Worm (Caenorhabditis elegans): ENCODE data around the gene ZK1307.1.

Gene ZK1307.1

DNA sequence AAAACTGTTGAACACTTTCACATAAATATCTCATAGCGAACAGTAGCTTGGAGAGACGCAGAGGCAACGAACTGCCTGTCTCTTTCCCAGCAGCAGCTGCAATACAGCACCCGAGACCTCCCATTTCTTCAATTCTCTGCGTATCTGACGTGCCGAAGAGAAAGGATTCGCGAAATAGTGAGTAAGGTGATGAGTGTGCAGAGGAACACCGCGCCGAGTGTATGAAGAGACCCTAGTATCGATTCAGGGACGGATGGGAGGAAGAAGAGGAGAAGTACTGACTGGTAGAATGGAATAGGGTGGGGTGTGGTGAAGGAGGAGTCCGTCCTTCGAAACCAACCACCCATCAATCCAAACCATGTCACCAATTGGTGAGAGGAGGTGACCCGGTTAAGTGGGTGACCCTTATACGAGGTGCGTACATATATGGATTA, 9.2 kb downstream of the ZK1307.1 start (continued):
- TF ChIP-seq mdl-1 (tag; optimal IDR thresholded peaks at IDR 0.05) (peak in 1 of 2 experiments; percentile 39), lin-39 (tag; optimal IDR thresholded peaks at IDR 0.05) (no peak), lin-11 (tag; optimal IDR thresholded peaks at IDR 0.05) (peak; percentile 35), ceh-16 (tag; optimal IDR thresholded peaks at IDR 0.05) (peak; percentile 35), zag-1 (tag; optimal IDR thresholded peaks at IDR 0.05) (no peak), nhr-21 (tag; optimal IDR thresholded peaks at IDR 0.05) (peak; percentile 53), unc-55 (GFP tag; optimal IDR thresholded peaks at IDR 0.05) (peak; percentile 88), mab-5 (tag; optimal IDR thresholded peaks at IDR 0.05) (peak; percentile 55), nhr-6 (tag; optimal IDR thresholded peaks at IDR 0.05) (peak; percentile 12), unc-39 (tag; optimal IDR thresholded peaks at IDR 0.05) (no peak), F13H6.1 (tag; optimal IDR thresholded peaks at IDR 0.05) (peak; percentile 81), crh-2 (tag; optimal IDR thresholded peaks at IDR 0.05) (peak; percentile 79)

DNA sequence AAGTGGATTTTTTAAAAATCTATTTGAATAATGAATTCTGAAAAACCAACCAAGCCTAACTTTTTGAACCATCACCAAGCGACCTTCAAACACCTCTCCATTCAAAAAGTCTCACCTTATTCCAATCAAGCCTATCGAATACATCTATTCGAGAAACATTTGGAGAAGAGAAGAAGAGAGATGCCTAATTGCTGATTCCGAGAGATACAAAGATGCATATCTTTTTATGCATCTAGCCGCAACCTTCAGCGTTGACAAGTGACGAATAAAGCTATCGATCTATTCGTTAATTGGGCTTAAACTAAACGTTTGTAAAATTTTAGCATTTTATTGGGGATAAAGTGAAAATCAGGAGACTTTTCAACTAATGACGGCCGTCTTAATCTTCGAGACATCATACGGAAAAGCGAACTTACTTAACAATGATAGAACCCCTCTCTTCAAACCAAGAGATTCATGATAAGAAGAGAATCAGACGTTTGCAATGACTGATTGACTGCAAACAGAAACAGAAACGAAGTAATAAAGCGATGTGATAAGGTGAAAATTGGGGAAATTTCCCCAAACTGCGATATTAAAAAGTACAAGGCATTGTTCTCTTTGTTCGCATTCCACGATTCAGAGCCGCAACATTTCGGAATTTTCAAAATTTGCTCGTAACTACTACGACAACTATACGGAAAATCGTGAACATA, 10.3 kb downstream of the ZK1307.1 start:
- no peak for TF ChIP-seq ceh-82 (tag; optimal IDR thresholded peaks at IDR 0.05)
- TF ChIP-seq aly-2 (tag; optimal IDR thresholded peaks at IDR 0.05), result no peak
- TF ChIP-seq nhr-11 (tag; optimal IDR thresholded peaks at IDR 0.05), result no peak
- no peak for TF ChIP-seq lsy-2 (tag; optimal IDR thresholded peaks at IDR 0.05)
- no peak for TF ChIP-seq gmeb-1 (tag; optimal IDR thresholded peaks at IDR 0.05)
- TF ChIP-seq elt-1 (tag; optimal IDR thresholded peaks at IDR 0.05), result peak; percentile 79
- TF ChIP-seq ZK546.5 (tag; optimal IDR thresholded peaks at IDR 0.05), result no peak
- peak; percentile 15 for TF ChIP-seq crh-2 (tag; optimal IDR thresholded peaks at IDR 0.05)
- TF ChIP-seq dmd-4 (tag; optimal IDR thresholded peaks at IDR 0.05), result no peak
- TF ChIP-seq C34F6.9 (tag; optimal IDR thresholded peaks at IDR 0.05), result peak; percentile 8
- no peak for TF ChIP-seq unc-55 (GFP tag; optimal IDR thresholded peaks at IDR 0.05)
- TF ChIP-seq sma-3 (GFP tag; optimal IDR thresholded peaks at IDR 0.05), result no peak
- TF ChIP-seq lin-13 (GFP tag; optimal IDR thresholded peaks at IDR 0.05), result no peak
- no peak for TF ChIP-seq lin-11 (tag; optimal IDR thresholded peaks at IDR 0.05)
- no peak for TF ChIP-seq nhr-23 (tag; optimal IDR thresholded peaks at IDR 0.05)
- no peak for TF ChIP-seq mdl-1 (tag; optimal IDR thresholded peaks at IDR 0.05)
- TF ChIP-seq ztf-1 (GFP tag; conservative IDR thresholded peaks at IDR 0.05), result no peak
- no peak for TF ChIP-seq nhr-77 (tag; optimal IDR thresholded peaks at IDR 0.05)
- TF ChIP-seq elt-3 (tag; optimal IDR thresholded peaks at IDR 0.05), result no peak
- peak; percentile 92 for TF ChIP-seq fos-1 (tag; optimal IDR thresholded peaks at IDR 0.05)
- TF ChIP-seq ceh-16 (tag; optimal IDR thresholded peaks at IDR 0.05), result peak; percentile 98
- TF ChIP-seq nhr-21 (tag; optimal IDR thresholded peaks at IDR 0.05), result no peak
- peak; percentile 64 for TF ChIP-seq Y55F3AM.14 (GFP tag; optimal IDR thresholded peaks at IDR 0.05)
- TF ChIP-seq nhr-129 (tag; optimal IDR thresholded peaks at IDR 0.05), result peak; percentile 17
- TF ChIP-seq sma-9 (GFP tag; optimal IDR thresholded peaks at IDR 0.05), result peak; percentile 8
- TF ChIP-seq sma-9 (tag; optimal IDR thresholded peaks at IDR 0.05), result no peak
- peak; percentile 28 for TF ChIP-seq nhr-25 (tag; optimal IDR thresholded peaks at IDR 0.05)

DNA sequence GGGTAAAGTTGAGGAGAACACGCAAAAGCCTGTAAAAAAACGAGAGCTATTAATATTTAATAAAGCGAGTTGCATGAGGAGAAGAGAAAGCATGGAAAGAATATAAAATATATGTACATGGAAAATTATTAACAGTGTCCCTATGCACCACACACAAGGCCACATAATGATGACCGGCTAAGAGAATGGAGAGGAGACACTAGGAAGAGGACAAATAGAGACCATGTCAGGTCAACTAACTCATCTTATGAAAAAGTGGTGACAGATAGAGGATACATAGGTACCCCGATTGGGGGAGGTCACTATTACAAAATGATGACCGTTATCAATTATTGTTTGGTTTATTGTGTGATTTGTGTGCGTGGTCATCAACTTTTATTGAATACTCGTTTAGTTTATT, 10.9 kb downstream of the ZK1307.1 start, which contains the start of gene fzr-1:
fzr-1 (minus strand) TSS at position 29 of the 400 bp plus-strand sequence.
- TF ChIP-seq alr-1 (tag; optimal IDR thresholded peaks at IDR 0.05) (no peak), nhr-23 (tag; optimal IDR thresholded peaks at IDR 0.05) (no peak), fos-1 (tag; optimal IDR thresholded peaks at IDR 0.05) (peak; percentile 11), elt-1 (tag; optimal IDR thresholded peaks at IDR 0.05) (no peak)

DNA sequence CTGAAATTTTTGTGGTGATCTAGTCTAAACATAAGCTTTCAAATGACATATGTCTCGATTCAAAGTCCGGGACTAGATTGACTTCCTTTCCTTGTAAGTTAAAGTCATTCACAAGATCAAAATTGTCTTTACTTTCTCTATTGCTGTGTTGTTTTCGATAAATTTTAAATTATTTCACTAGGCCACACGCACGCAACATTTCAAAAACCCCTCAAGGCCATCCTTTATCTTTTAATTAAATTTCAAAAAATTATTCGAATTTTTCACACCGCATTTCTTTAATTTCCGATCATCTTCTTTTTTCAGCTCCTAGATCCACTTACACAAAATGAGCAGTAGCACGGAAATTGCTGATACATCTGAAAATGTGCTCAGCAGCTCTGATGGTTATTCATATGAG, 19.1 kb downstream of the ZK1307.1 start, which contains the start of gene ZK1307.7:
ZK1307.7 (plus strand) TSS at position 301 of the 400 bp plus-strand sequence.
- TF ChIP-seq nhr-21 (tag; optimal IDR thresholded peaks at IDR 0.05) (no peak), egl-27 (tag; optimal IDR thresholded peaks at IDR 0.05) (no peak), unc-55 (GFP tag; optimal IDR thresholded peaks at IDR 0.05) (no peak), alr-1 (tag; optimal IDR thresholded peaks at IDR 0.05) (no peak), mab-5 (tag; optimal IDR thresholded peaks at IDR 0.05) (no peak), nhr-23 (tag; optimal IDR thresholded peaks at IDR 0.05) (no peak), crh-2 (tag; optimal IDR thresholded peaks at IDR 0.05) (no peak), unc-62 (GFP tag; optimal IDR thresholded peaks at IDR 0.05) (no peak), R02D3.7 (tag; optimal IDR thresholded peaks at IDR 0.05) (no peak), ztf-11 (tag; optimal IDR thresholded peaks at IDR 0.05) (no peak), nhr-237 (tag; optimal IDR thresholded peaks at IDR 0.05) (no peak), mdl-1 (tag; optimal IDR thresholded peaks at IDR 0.05) (no peak), lin-39 (tag; optimal IDR thresholded peaks at IDR 0.05) (no peak), snpc-4 (tag; optimal IDR thresholded peaks at IDR 0.05) (no peak), skn-1 (tag; optimal IDR thresholded peaks at IDR 0.05) (no peak), ZK546.5 (tag; optimal IDR thresholded peaks at IDR 0.05) (no peak), peb-1 (tag; optimal IDR thresholded peaks at IDR 0.05) (no peak), nhr-129 (tag; optimal IDR thresholded peaks at IDR 0.05) (no peak)
